Worm (Caenorhabditis elegans) whole organism, midembryonic: ENCODE measurements around the gene pax-2.

ENCODE experiments used
- T22C8.4 ChIP-seq: fragments of 200-800 bp; sonication (Bioruptor generic); IDR thresholded peaks from 2 replicates; pipeline ENCODE4 v1.3.6; 2022; ENCODE audit warnings: missing genetic modification characterization, missing compliant biosample characterization
- cog-1 ChIP-seq: sonication (generic microtip); optimal IDR thresholded peaks from 2 replicates; lab custom pipeline; 2016; ENCODE audit warnings: missing genetic modification characterization, missing compliant biosample characterization
- flt-1 ChIP-seq: fragments of 200-800 bp; sonication (Bioruptor generic); IDR thresholded peaks from 2 replicates; pipeline ENCODE4 v1.3.6; 2022; ENCODE audit warnings: missing genetic modification characterization, missing compliant biosample characterization
- med-1 ChIP-seq: sonication (generic microtip); optimal IDR thresholded peaks from 2 replicates; lab custom pipeline; 2017; ENCODE audit warnings: missing genetic modification characterization, mild to moderate bottlenecking, missing compliant biosample characterization, antibody characterized with exemption, missing genetic modification reagents; ENCODE audit not compliant: insufficient read depth
- ref-1 ChIP-seq: fragments of 200-800 bp; sonication (Bioruptor generic); conservative IDR thresholded peaks from 2 replicates; pipeline ENCODE4 v1.3.6; 2022; ENCODE audit warnings: missing genetic modification reagents, missing genetic modification characterization, missing compliant biosample characterization
- tab-1 ChIP-seq: fragments of 200-800 bp; sonication (Bioruptor generic); IDR thresholded peaks from 2 replicates; pipeline ENCODE4 v1.3.6; 2022; ENCODE audit warnings: missing genetic modification characterization, missing compliant biosample characterization
- ztf-29 ChIP-seq: fragments of 200-800 bp; sonication (Bioruptor generic); IDR thresholded peaks from 2 replicates; pipeline ENCODE4 v1.3.6; 2022; ENCODE audit warnings: missing genetic modification reagents, missing genetic modification characterization, missing compliant biosample characterization

ce11 chrIV:4178424-4178823 is 25.8 kb downstream of the pax-2 start, which contains the start of gene tsen-34:
- no peak for TF ChIP-seq cog-1 (tag; lab: Kevin White, UChicago)
- TF ChIP-seq flt-1 (GFP tag; lab: Robert Waterston, UW), result no peak
- no peak for TF ChIP-seq med-1 (GFP tag; lab: Kevin White, UChicago)
- no peak for TF ChIP-seq ztf-29 (GFP tag; lab: Robert Waterston, UW)
- no peak for TF ChIP-seq T22C8.4 (GFP tag; lab: Robert Waterston, UW)
- no peak for TF ChIP-seq tab-1
- TF ChIP-seq ref-1 (GFP tag; lab: Robert Waterston, UW), result no peak
